Fruit fly (Drosophila melanogaster) whole organism, wandering third instar larva: ENCODE results near the gene CG7080.

Experiments used
- CG32264 ChIP-seq: fragments of 200-800 bp; sonication (Bioruptor generic); optimal IDR thresholded peaks from 2 replicates; lab custom pipeline; 2016; ENCODE audit warnings: missing biosample characterization, missing genetic modification characterization
- Mio ChIP-seq: sonication (Bioruptor generic); optimal IDR thresholded peaks from 2 replicates; lab custom pipeline; 2016; ENCODE audit warnings: missing biosample characterization, missing genetic modification characterization
- Myc ChIP-seq: fragments of >200 bp; optimal IDR thresholded peaks from 2 replicates; lab custom pipeline; 2017
- N ChIP-seq: fragments of >200 bp; optimal IDR thresholded peaks from 2 replicates; lab custom pipeline; 2018; ENCODE audit warnings: missing biosample characterization, missing external identifiers, missing genetic modification characterization
- dsf ChIP-seq: sonication (Bioruptor generic); optimal IDR thresholded peaks from 2 replicates; lab custom pipeline; 2016; ENCODE audit warnings: missing biosample characterization, missing genetic modification characterization, borderline replicate concordance
- ey ChIP-seq: fragments of 200-800 bp; sonication (Bioruptor generic); optimal IDR thresholded peaks from 2 replicates; lab custom pipeline; 2016; ENCODE audit warnings: missing biosample characterization, missing genetic modification characterization
- h ChIP-seq: fragments of 200-800 bp; sonication (Bioruptor generic); optimal IDR thresholded peaks from 3 replicates; lab custom pipeline; 2016; ENCODE audit warnings: missing biosample characterization, mild to moderate bottlenecking, missing genetic modification characterization
- lola ChIP-seq: fragments of >200 bp; optimal IDR thresholded peaks from 2 replicates; lab custom pipeline; 2017; ENCODE audit warnings: missing biosample characterization, missing genetic modification characterization

- TF ChIP-seq h (GFP tag; lab: Kevin White, UChicago) (peak; percentile 94), Myc (peak; percentile 55), dsf (GFP tag; lab: Kevin White, UChicago) (peak; percentile 92), CG32264 (GFP tag; lab: Kevin White, UChicago) (peak; percentile 64), Mio (GFP tag; lab: Kevin White, UChicago) (peak; percentile 18), lola (GFP tag; lab: Kevin White, UChicago) (no peak), ey (GFP tag; lab: Kevin White, UChicago) (peak; percentile 92), N (GFP tag; lab: Kevin White, UChicago) (no peak)
Observed at dm6 chr3R:22362218-22362907, 33.3 kb downstream of the CG7080 start, which contains the start of the genes JMJD6, CG7071 and Muted.
